Worm (Caenorhabditis elegans): ENCODE results near the gene gar-3.

The gar-3 gene

DNA sequence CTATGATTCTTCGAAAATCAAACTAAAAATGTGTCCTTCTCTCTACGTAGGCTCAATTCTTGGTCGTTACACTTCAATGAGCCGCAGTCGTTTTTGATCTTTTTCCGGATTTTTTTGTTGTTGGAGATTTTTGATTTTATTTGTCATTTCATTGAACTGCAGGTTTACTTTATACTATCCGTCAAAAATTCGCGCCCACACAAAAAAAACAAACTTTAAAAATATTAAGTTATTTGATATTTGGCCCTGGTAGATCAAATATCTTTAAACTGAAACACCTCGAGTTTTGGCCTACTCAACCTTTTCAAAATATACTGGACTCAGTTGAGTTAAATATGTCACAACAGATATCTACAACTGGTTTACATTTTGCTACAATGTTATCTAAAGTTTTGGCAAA, 36.2 kb upstream of the gar-3 start:
- TF ChIP-seq nhr-237 (tag; optimal IDR thresholded peaks at IDR 0.05) (no peak), blmp-1 (tag; optimal IDR thresholded peaks at IDR 0.05; ENCODE audit: insufficient read depth) (no peak), lin-39 (tag; optimal IDR thresholded peaks at IDR 0.05) (no peak), nhr-25 (tag; optimal IDR thresholded peaks at IDR 0.05) (no peak), lin-11 (tag; optimal IDR thresholded peaks at IDR 0.05) (no peak), unc-39 (tag; optimal IDR thresholded peaks at IDR 0.05) (no peak), nhr-23 (tag; optimal IDR thresholded peaks at IDR 0.05) (no peak), fos-1 (tag; optimal IDR thresholded peaks at IDR 0.05) (no peak), Y55F3AM.14 (GFP tag; optimal IDR thresholded peaks at IDR 0.05) (no peak), ceh-82 (tag; optimal IDR thresholded peaks at IDR 0.05) (no peak), F13H6.1 (tag; optimal IDR thresholded peaks at IDR 0.05) (no peak), R02D3.7 (tag; optimal IDR thresholded peaks at IDR 0.05) (no peak), nhr-21 (tag; optimal IDR thresholded peaks at IDR 0.05) (no peak), crh-2 (tag; optimal IDR thresholded peaks at IDR 0.05) (no peak)

- TF ChIP-seq ceh-82 (tag; optimal IDR thresholded peaks at IDR 0.05) = no peak
Observed at ce11 chrV:14614454-14614853, 34.9 kb upstream of the gar-3 start.

DNA sequence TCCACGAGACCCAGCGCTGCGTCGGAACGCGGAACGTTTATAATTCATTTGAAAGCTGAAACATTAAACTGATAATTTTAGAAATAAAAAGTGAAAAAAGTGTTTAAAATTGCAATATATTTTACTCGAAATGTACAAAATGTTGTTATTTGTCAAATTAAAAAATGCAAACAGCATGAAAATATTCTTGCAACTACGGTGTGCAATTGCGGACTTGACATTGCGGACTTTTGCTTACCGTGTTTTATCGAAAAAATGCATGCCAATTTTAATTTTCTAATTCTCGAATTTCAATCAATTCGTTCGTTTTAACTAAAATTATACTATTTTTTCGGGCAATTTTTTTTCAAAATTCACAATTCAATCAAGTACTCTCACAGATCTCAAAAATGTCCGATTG, 32.6 kb upstream of the gar-3 start, which contains the start of the genes R11H6.5 and ccnk-1:
TSS of gene R11H6.5 (minus strand) at position 55 of the 400 bp plus-strand sequence.
TSS of gene ccnk-1 (plus strand) at position 381 of the 400 bp plus-strand sequence.
- TF ChIP-seq crh-2 (tag; optimal IDR thresholded peaks at IDR 0.05) (peak; percentile 19), C34F6.9 (tag; optimal IDR thresholded peaks at IDR 0.05) (peak; percentile 65), nhr-129 (tag; optimal IDR thresholded peaks at IDR 0.05) (peak; percentile 48), skn-1 (tag; optimal IDR thresholded peaks at IDR 0.05) (no peak), lin-13 (GFP tag; optimal IDR thresholded peaks at IDR 0.05) (peak; percentile 32), nhr-11 (tag; optimal IDR thresholded peaks at IDR 0.05) (no peak), unc-55 (GFP tag; optimal IDR thresholded peaks at IDR 0.05) (peak; percentile 84), lsy-2 (tag; optimal IDR thresholded peaks at IDR 0.05) (peak; percentile 92 to 99), sem-4 (tag; optimal IDR thresholded peaks at IDR 0.05) (peak; percentile 5), egl-27 (tag; optimal IDR thresholded peaks at IDR 0.05) (no peak), nhr-23 (tag; optimal IDR thresholded peaks at IDR 0.05) (no peak), fos-1 (tag; optimal IDR thresholded peaks at IDR 0.05) (peak; percentile 19)

ce11 chrV:14610781-14611180, 31.3 kb upstream of the gar-3 start:
- no peak for TF ChIP-seq crh-2 (tag; optimal IDR thresholded peaks at IDR 0.05)
- TF ChIP-seq mdl-1 (tag; optimal IDR thresholded peaks at IDR 0.05) = no peak
- no peak for TF ChIP-seq lin-13 (GFP tag; optimal IDR thresholded peaks at IDR 0.05)
- TF ChIP-seq ztf-11 (tag; optimal IDR thresholded peaks at IDR 0.05) = no peak
- no peak for TF ChIP-seq lin-39 (tag; optimal IDR thresholded peaks at IDR 0.05)
- TF ChIP-seq alr-1 (tag; optimal IDR thresholded peaks at IDR 0.05) = no peak
- TF ChIP-seq aly-2 (tag; optimal IDR thresholded peaks at IDR 0.05) = no peak
- no peak for TF ChIP-seq nhr-10 (tag; optimal IDR thresholded peaks at IDR 0.05)
- TF ChIP-seq nhr-237 (tag; optimal IDR thresholded peaks at IDR 0.05) = no peak
- no peak for TF ChIP-seq unc-39 (tag; optimal IDR thresholded peaks at IDR 0.05)
- no peak for TF ChIP-seq elt-3 (tag; optimal IDR thresholded peaks at IDR 0.05)
- no peak for TF ChIP-seq nhr-25 (tag; optimal IDR thresholded peaks at IDR 0.05)
- TF ChIP-seq F13H6.1 (tag; optimal IDR thresholded peaks at IDR 0.05) = no peak
- no peak for TF ChIP-seq nhr-129 (tag; optimal IDR thresholded peaks at IDR 0.05)
- TF ChIP-seq unc-62 (GFP tag; optimal IDR thresholded peaks at IDR 0.05) = no peak
- no peak for TF ChIP-seq dmd-4 (tag; optimal IDR thresholded peaks at IDR 0.05)
- TF ChIP-seq nhr-6 (tag; optimal IDR thresholded peaks at IDR 0.05) = no peak
- no peak for TF ChIP-seq ZK546.5 (tag; optimal IDR thresholded peaks at IDR 0.05)

DNA sequence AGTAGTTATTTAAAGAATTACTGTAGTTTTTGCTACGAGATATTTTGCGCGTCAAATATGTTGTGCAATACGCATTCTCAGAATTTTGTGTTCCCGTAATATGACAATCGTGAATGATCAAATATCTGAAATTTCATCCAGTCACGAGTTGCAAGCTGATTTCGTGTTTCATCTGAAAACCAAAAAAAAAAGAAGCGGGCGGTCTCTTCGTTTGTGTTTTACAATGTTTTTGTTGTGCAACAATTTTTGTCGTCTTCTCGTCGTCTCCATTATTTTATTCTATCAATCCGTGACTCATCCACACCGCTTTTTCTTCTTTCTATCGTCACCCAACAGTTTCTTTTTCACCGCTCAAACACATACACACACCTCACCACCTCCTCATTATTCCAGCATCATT, 30.1 kb upstream of the gar-3 start, which contains the start of gene R11H6.4:
TSS of gene R11H6.4 (plus strand) at position 301 of the 400 bp plus-strand sequence.
- no peak for TF ChIP-seq unc-62 (GFP tag; optimal IDR thresholded peaks at IDR 0.05)
- no peak for TF ChIP-seq crh-2 (tag; optimal IDR thresholded peaks at IDR 0.05)
- TF ChIP-seq mbf-1 (tag; optimal IDR thresholded peaks at IDR 0.05) = no peak
- TF ChIP-seq peb-1 (tag; optimal IDR thresholded peaks at IDR 0.05) = no peak
- TF ChIP-seq nhr-129 (tag; optimal IDR thresholded peaks at IDR 0.05) = no peak
- TF ChIP-seq unc-39 (tag; optimal IDR thresholded peaks at IDR 0.05) = no peak

All from whole organism, L2 larva.